Worm (Caenorhabditis elegans) whole organism, young adult: ENCODE results near the gene twk-3.

Source experiments
- B0261.1 ChIP-seq: sonication (generic microtip); optimal IDR thresholded peaks from 2 replicates; lab custom pipeline; 2016; ENCODE audit warnings: mild to moderate bottlenecking, missing genetic modification characterization, moderate library complexity, missing compliant biosample characterization
- C06A6.2 ChIP-seq: fragments of 200-800 bp; sonication (Bioruptor generic); conservative IDR thresholded peaks from 2 replicates; pipeline ENCODE4 v1.3.6; 2022; ENCODE audit warnings: missing genetic modification characterization, missing compliant biosample characterization
- C17E4.6 ChIP-seq: fragments of 200-800 bp; sonication (Bioruptor generic); IDR thresholded peaks from 2 replicates; pipeline ENCODE4 v1.3.6; 2022; ENCODE audit warnings: missing genetic modification reagents, missing genetic modification characterization, missing compliant biosample characterization
- F23B12.7 ChIP-seq: sonication (generic microtip); optimal IDR thresholded peaks from 2 replicates; lab custom pipeline; 2017; ENCODE audit warnings: missing genetic modification characterization, mild to moderate bottlenecking, missing compliant biosample characterization, antibody characterized with exemption, moderate library complexity; ENCODE audit not compliant: insufficient read depth
- F57A8.1 ChIP-seq: fragments of 200-800 bp; sonication (Bioruptor generic); optimal IDR thresholded peaks from 2 replicates; lab custom pipeline; 2018; ENCODE audit warnings: mild to moderate bottlenecking, missing genetic modification characterization, moderate library complexity, missing compliant biosample characterization
- K11D2.4 ChIP-seq: fragments of 200-800 bp; sonication (Bioruptor generic); IDR thresholded peaks from 2 replicates; pipeline ENCODE4 v1.3.6; 2022; ENCODE audit warnings: missing genetic modification reagents, missing genetic modification characterization, missing compliant biosample characterization
- K12H6.12 ChIP-seq: fragments of 200-800 bp; sonication (Bioruptor generic); optimal IDR thresholded peaks from 2 replicates; lab custom pipeline; 2018; ENCODE audit warnings: mild to moderate bottlenecking, missing genetic modification characterization, missing compliant biosample characterization
- T26A5.8 ChIP-seq: sonication (generic microtip); optimal IDR thresholded peaks from 2 replicates; lab custom pipeline; 2016; ENCODE audit warnings: missing genetic modification characterization, missing compliant biosample characterization
- akir-1 ChIP-seq: fragments of 200-800 bp; sonication (Bioruptor generic); optimal IDR thresholded peaks from 2 replicates; lab custom pipeline; 2018; ENCODE audit warnings: mild to moderate bottlenecking, missing genetic modification characterization, moderate library complexity, missing compliant biosample characterization
- aptf-3 ChIP-seq: fragments of 200-800 bp; sonication (Bioruptor generic); IDR thresholded peaks from 2 replicates; pipeline ENCODE4 v1.3.6; 2022; ENCODE audit warnings: missing genetic modification characterization, missing compliant biosample characterization
- athp-1 ChIP-seq: sonication (generic microtip); optimal IDR thresholded peaks from 2 replicates; lab custom pipeline; 2017; ENCODE audit warnings: mild to moderate bottlenecking, missing genetic modification characterization, missing compliant biosample characterization
- attf-6 ChIP-seq: fragments of 200-800 bp; sonication (Bioruptor generic); IDR thresholded peaks from 2 replicates; pipeline ENCODE4 v1.3.6; 2022; ENCODE audit warnings: missing genetic modification reagents, missing genetic modification characterization, missing compliant biosample characterization
- bed-1 ChIP-seq: fragments of 200-800 bp; sonication (Bioruptor generic); IDR thresholded peaks from 2 replicates; pipeline ENCODE4 v1.3.6; 2022; ENCODE audit warnings: missing genetic modification reagents, missing genetic modification characterization, missing compliant biosample characterization
- ccch-3 ChIP-seq: fragments of 200-800 bp; sonication (Bioruptor generic); optimal IDR thresholded peaks from 2 replicates; lab custom pipeline; 2018; ENCODE audit warnings: mild to moderate bottlenecking, missing genetic modification characterization, missing compliant biosample characterization
- cebp-2 ChIP-seq: fragments of 200-800 bp; sonication (Bioruptor generic); IDR thresholded peaks from 2 replicates; pipeline ENCODE4 v1.3.6; 2022; ENCODE audit warnings: missing genetic modification characterization, missing compliant biosample characterization
- ceh-40 ChIP-seq: fragments of 200-800 bp; sonication (Bioruptor generic); IDR thresholded peaks from 2 replicates; pipeline ENCODE4 v1.3.6; 2022; ENCODE audit warnings: missing genetic modification characterization, missing compliant biosample characterization
- ceh-79 ChIP-seq: sonication (generic microtip); optimal IDR thresholded peaks from 2 replicates; lab custom pipeline; 2017; ENCODE audit warnings: mild to moderate bottlenecking, missing genetic modification characterization, missing compliant biosample characterization
- chd-7 ChIP-seq: sonication (generic microtip); optimal IDR thresholded peaks from 2 replicates; lab custom pipeline; 2016; ENCODE audit warnings: mild to moderate bottlenecking, missing genetic modification characterization, moderate library complexity, missing compliant biosample characterization
- die-1 ChIP-seq: sonication (generic microtip); optimal IDR thresholded peaks from 2 replicates; lab custom pipeline; 2016; ENCODE audit warnings: missing genotype, mild to moderate bottlenecking, missing genetic modification characterization, missing compliant biosample characterization
- egl-18 ChIP-seq: fragments of 200-800 bp; sonication (Bioruptor generic); IDR thresholded peaks from 2 replicates; pipeline ENCODE4 v1.3.6; 2022; ENCODE audit warnings: missing genetic modification reagents, missing genetic modification characterization, missing compliant biosample characterization
- ets-4 ChIP-seq: fragments of 200-800 bp; sonication (Bioruptor generic); optimal IDR thresholded peaks from 2 replicates; lab custom pipeline; 2018; ENCODE audit warnings: mild to moderate bottlenecking, missing genetic modification characterization, missing compliant biosample characterization
- fkh-3 ChIP-seq: sonication (generic microtip); optimal IDR thresholded peaks from 2 replicates; lab custom pipeline; 2016; ENCODE audit warnings: mild to moderate bottlenecking, missing genetic modification characterization, missing compliant biosample characterization
- gei-17 ChIP-seq: fragments of 200-800 bp; sonication (Bioruptor generic); optimal IDR thresholded peaks from 2 replicates; lab custom pipeline; 2018; ENCODE audit warnings: mild to moderate bottlenecking, missing genetic modification characterization, missing compliant biosample characterization
- hlh-26 ChIP-seq: fragments of 200-800 bp; sonication (Bioruptor generic); conservative IDR thresholded peaks from 2 replicates; pipeline ENCODE4 v1.3.6; 2022; ENCODE audit warnings: missing genetic modification reagents, missing genetic modification characterization, missing compliant biosample characterization
- hrde-1 ChIP-seq: sonication (generic microtip); optimal IDR thresholded peaks from 2 replicates; lab custom pipeline; 2016; ENCODE audit warnings: missing genetic modification characterization, mild to moderate bottlenecking, missing compliant biosample characterization, moderate library complexity, missing genotype, missing genetic modification reagents, borderline replicate concordance
- lir-1 ChIP-seq: fragments of 200-800 bp; sonication (Bioruptor generic); conservative IDR thresholded peaks from 2 replicates; pipeline ENCODE4 v1.3.6; 2022; ENCODE audit warnings: missing genetic modification reagents, missing genetic modification characterization, missing compliant biosample characterization
- madf-10 ChIP-seq: sonication (generic microtip); optimal IDR thresholded peaks from 2 replicates; lab custom pipeline; 2016; ENCODE audit warnings: mild to moderate bottlenecking, missing genetic modification characterization, missing compliant biosample characterization
- madf-3 ChIP-seq: fragments of 200-800 bp; sonication (Bioruptor generic); IDR thresholded peaks from 2 replicates; pipeline ENCODE4 v1.3.6; 2022; ENCODE audit warnings: missing genetic modification reagents, missing genetic modification characterization, missing compliant biosample characterization
- madf-6 ChIP-seq: fragments of 200-800 bp; sonication (Bioruptor generic); IDR thresholded peaks from 2 replicates; pipeline ENCODE4 v1.3.6; 2022; ENCODE audit warnings: missing genetic modification reagents, missing genetic modification characterization, missing compliant biosample characterization
- madf-8 ChIP-seq: fragments of 200-800 bp; sonication (Bioruptor generic); conservative IDR thresholded peaks from 2 replicates; pipeline ENCODE4 v1.3.6; 2022; ENCODE audit warnings: missing genetic modification reagents, missing genetic modification characterization, missing compliant biosample characterization
- mes-4 ChIP-seq: sonication (generic microtip); optimal IDR thresholded peaks from 2 replicates; lab custom pipeline; 2016; ENCODE audit warnings: missing genotype, missing genetic modification characterization, missing compliant biosample characterization
- mxl-1 ChIP-seq: sonication (generic microtip); optimal IDR thresholded peaks from 2 replicates; lab custom pipeline; 2016; ENCODE audit warnings: missing genetic modification characterization, missing compliant biosample characterization
- nhr-120 ChIP-seq: fragments of 200-800 bp; sonication (Bioruptor generic); IDR thresholded peaks from 2 replicates; pipeline ENCODE4 v1.3.6; 2022; ENCODE audit warnings: missing genetic modification characterization, missing compliant biosample characterization
- nhr-80 ChIP-seq: sonication (generic microtip); optimal IDR thresholded peaks from 2 replicates; lab custom pipeline; 2016; ENCODE audit warnings: missing genetic modification characterization, missing compliant biosample characterization
- nhr-90 ChIP-seq: sonication (generic microtip); optimal IDR thresholded peaks from 2 replicates; lab custom pipeline; 2016; ENCODE audit warnings: missing genotype, mild to moderate bottlenecking, missing genetic modification characterization, missing compliant biosample characterization
- pha-4 ChIP-seq: fragments of 150-350 bp; sonication (generic microtip); optimal IDR thresholded peaks from 2 replicates; lab custom pipeline; 2014; ENCODE audit warnings: missing biosample characterization, missing genetic modification reagents, missing genetic modification characterization
- sdz-38 ChIP-seq: sonication (generic microtip); optimal IDR thresholded peaks from 2 replicates; lab custom pipeline; 2016; ENCODE audit warnings: missing genotype, missing genetic modification characterization, missing compliant biosample characterization
- sea-2 ChIP-seq: fragments of 200-800 bp; sonication (Bioruptor generic); IDR thresholded peaks from 2 replicates; pipeline ENCODE4 v1.3.6; 2022; ENCODE audit warnings: missing genetic modification characterization, missing compliant biosample characterization
- snpc-1.1 ChIP-seq: sonication (generic microtip); optimal IDR thresholded peaks from 2 replicates; lab custom pipeline; 2017; ENCODE audit warnings: missing genetic modification characterization, mild to moderate bottlenecking, missing compliant biosample characterization, antibody characterized with exemption, moderate library complexity, missing genotype, missing genetic modification reagents; ENCODE audit not compliant: insufficient read depth
- snpc-1.3 ChIP-seq: sonication (generic microtip); optimal IDR thresholded peaks from 2 replicates; lab custom pipeline; 2017; ENCODE audit warnings: missing genetic modification characterization, mild to moderate bottlenecking, missing compliant biosample characterization, antibody characterized with exemption, moderate library complexity, missing genotype, missing genetic modification reagents; ENCODE audit not compliant: insufficient read depth
- snpc-4 ChIP-seq, 5 experiments: fragments of 150-350 bp in 1 of 5; sonication (generic microtip) in 4 of 5; optimal IDR thresholded peaks; 2 replicates each; lab custom pipeline; 2014 to 2018; ENCODE audit warnings: missing genetic modification characterization in 5 of 5, missing biosample characterization in 3 of 5, antibody characterized with exemption in 2 of 5, mild to moderate bottlenecking in 2 of 5, missing compliant biosample characterization in 2 of 5, missing genotype in 2 of 5, moderate library complexity in 2 of 5, missing genetic modification reagents in 1 of 5
- sptf-2 ChIP-seq: fragments of 200-800 bp; sonication (Bioruptor generic); optimal IDR thresholded peaks from 2 replicates; lab custom pipeline; 2018; ENCODE audit warnings: mild to moderate bottlenecking, missing genetic modification characterization, missing compliant biosample characterization
- tlf-1 ChIP-seq: fragments of 200-800 bp; sonication (Bioruptor generic); optimal IDR thresholded peaks from 2 replicates; lab custom pipeline; 2018; ENCODE audit warnings: mild to moderate bottlenecking, missing genetic modification characterization, missing compliant biosample characterization
- zim-3 ChIP-seq: sonication (generic microtip); optimal IDR thresholded peaks from 2 replicates; lab custom pipeline; 2017; ENCODE audit warnings: mild to moderate bottlenecking, missing genetic modification characterization, moderate library complexity, missing compliant biosample characterization
- ztf-25 ChIP-seq: fragments of 200-800 bp; sonication (Bioruptor generic); IDR thresholded peaks from 2 replicates; pipeline ENCODE4 v1.3.6; 2022; ENCODE audit warnings: missing genetic modification reagents, missing genetic modification characterization, missing compliant biosample characterization
- ztf-26 ChIP-seq: sonication (generic microtip); optimal IDR thresholded peaks from 2 replicates; lab custom pipeline; 2017; ENCODE audit warnings: missing genetic modification characterization, missing compliant biosample characterization
- ztf-6 ChIP-seq: fragments of 200-800 bp; sonication (Bioruptor generic); IDR thresholded peaks from 2 replicates; pipeline ENCODE4 v1.3.6; 2022; ENCODE audit warnings: missing genetic modification reagents, missing genetic modification characterization, missing compliant biosample characterization

The twk-3 gene

ce11 chrII:8185016-8185493 lies 27.5 kb downstream of the twk-3 start, which contains the start of the genes mig-5 and cct-1 (continued):
- TF ChIP-seq madf-8 (GFP tag; lab: Robert Waterston, UW): peak; percentile 71
- peak; percentile 81 for TF ChIP-seq C17E4.6 (GFP tag; lab: Robert Waterston, UW)
- no peak for TF ChIP-seq sea-2 (GFP tag; lab: Robert Waterston, UW)
- peak; percentile 57 for TF ChIP-seq snpc-4 (GFP tag; optimal IDR thresholded peaks at IDR 0.05; lab: Kevin White, UChicago)
- TF ChIP-seq snpc-4 (tag; optimal IDR thresholded peaks at IDR 0.05; lab: Kevin White, UChicago): peak; percentile 75 to 83 (median 76)
- TF ChIP-seq ceh-40 (GFP tag; lab: Robert Waterston, UW): no peak
- TF ChIP-seq ceh-79 (tag; lab: Kevin White, UChicago): no peak
- TF ChIP-seq snpc-1.3: peak; percentile 62
- no peak for TF ChIP-seq bed-1 (GFP tag; lab: Robert Waterston, UW)
- TF ChIP-seq athp-1 (tag; lab: Kevin White, UChicago): peak; percentile 81
- TF ChIP-seq ets-4 (GFP tag; lab: Kevin White, UChicago): no peak
- no peak for TF ChIP-seq sptf-2 (GFP tag; lab: Kevin White, UChicago)
- no peak for TF ChIP-seq sdz-38
- TF ChIP-seq ccch-3 (GFP tag; lab: Kevin White, UChicago): no peak
- no peak for TF ChIP-seq nhr-90 (tag; lab: Kevin White, UChicago)
- TF ChIP-seq madf-10 (tag; lab: Kevin White, UChicago): peak; percentile 86
- TF ChIP-seq mxl-1 (tag; lab: Kevin White, UChicago): no peak
- no peak for TF ChIP-seq akir-1 (GFP tag; lab: Kevin White, UChicago)
- TF ChIP-seq fkh-3 (tag; lab: Kevin White, UChicago): no peak
- TF ChIP-seq zim-3: no peak
- peak; percentile 84 for TF ChIP-seq tlf-1 (GFP tag; lab: Kevin White, UChicago)
- TF ChIP-seq F23B12.7 (tag; lab: Kevin White, UChicago): peak; percentile 83
- TF ChIP-seq K12H6.12 (tag; lab: Kevin White, UChicago): peak; percentile 77
- no peak for TF ChIP-seq nhr-120 (GFP tag; lab: Robert Waterston, UW)
- TF ChIP-seq chd-7 (tag; lab: Kevin White, UChicago): peak; percentile 7
- no peak for TF ChIP-seq cebp-2 (GFP tag; lab: Robert Waterston, UW)
- TF ChIP-seq C06A6.2 (GFP tag; lab: Robert Waterston, UW): peak; percentile 86
- no peak for TF ChIP-seq F57A8.1
- TF ChIP-seq lir-1: peak; percentile 74
- TF ChIP-seq die-1 (tag; lab: Kevin White, UChicago): peak; percentile 30
- peak; percentile 64 for TF ChIP-seq gei-17
- TF ChIP-seq ztf-25 (GFP tag; lab: Robert Waterston, UW): no peak
- TF ChIP-seq hlh-26 (GFP tag; lab: Robert Waterston, UW): no peak
- TF ChIP-seq ztf-6 (GFP tag; lab: Robert Waterston, UW): no peak
- TF ChIP-seq pha-4 (tag; lab: Kevin White, UChicago): peak; percentile 86
- TF ChIP-seq egl-18: no peak
- peak; percentile 17 for TF ChIP-seq hrde-1 (tag; lab: Kevin White, UChicago)
- TF ChIP-seq B0261.1 (tag; lab: Kevin White, UChicago): no peak
- TF ChIP-seq attf-6 (GFP tag; lab: Robert Waterston, UW): 0 out of 2 replicates have a peak, but pooled peaks have one; percentile 33
- no peak for TF ChIP-seq aptf-3 (GFP tag; lab: Robert Waterston, UW)
- TF ChIP-seq T26A5.8 (tag; lab: Kevin White, UChicago): no peak
- TF ChIP-seq madf-3 (GFP tag; lab: Robert Waterston, UW): peak; percentile 83; the same call in 1 of the 2 replicates
- TF ChIP-seq K11D2.4: peak; percentile 94
- peak; percentile 0 for TF ChIP-seq snpc-1.1 (tag; lab: Kevin White, UChicago)
- no peak for TF ChIP-seq mes-4
- TF ChIP-seq nhr-80 (tag; lab: Kevin White, UChicago): peak; percentile 62
- peak; percentile 74 for TF ChIP-seq ztf-26 (tag; lab: Kevin White, UChicago)
- TF ChIP-seq madf-6 (GFP tag; lab: Robert Waterston, UW): peak; percentile 85
